Worm (Caenorhabditis elegans) whole organism, midembryonic: ENCODE data around the gene C08F11.10.

Source experiments
- flt-1 ChIP-seq: fragments of 200-800 bp; sonication (Bioruptor generic); IDR thresholded peaks from 2 replicates; pipeline ENCODE4 v1.3.6; 2022; ENCODE audit warnings: missing genetic modification characterization, missing compliant biosample characterization
- klf-2 ChIP-seq: fragments of 200-800 bp; sonication (Bioruptor generic); conservative IDR thresholded peaks from 2 replicates; pipeline ENCODE4 v1.3.6; 2022; ENCODE audit warnings: missing genetic modification reagents, missing genetic modification characterization, missing compliant biosample characterization
- med-1 ChIP-seq: sonication (generic microtip); optimal IDR thresholded peaks from 2 replicates; lab custom pipeline; 2017; ENCODE audit warnings: missing genetic modification characterization, mild to moderate bottlenecking, missing compliant biosample characterization, antibody characterized with exemption, missing genetic modification reagents; ENCODE audit not compliant: insufficient read depth
- ztf-23 ChIP-seq: fragments of 200-800 bp; sonication (Bioruptor generic); IDR thresholded peaks from 2 replicates; pipeline ENCODE4 v1.3.6; 2022; ENCODE audit warnings: missing genetic modification reagents, missing genetic modification characterization, missing compliant biosample characterization

ce11 chrIV:13665073-13665472, 16.0 kb upstream of the C08F11.10 start:
- TF ChIP-seq flt-1 (GFP tag; lab: Robert Waterston, UW): no peak
- TF ChIP-seq med-1: no peak
- no peak for TF ChIP-seq klf-2 (GFP tag; lab: Robert Waterston, UW)
- no peak for TF ChIP-seq ztf-23 (GFP tag; lab: Robert Waterston, UW)
